Worm (Caenorhabditis elegans) whole organism, young adult: ENCODE measurements around the gene tcer-1.

Experiments
- F33H1.4 ChIP-seq: fragments of 200-800 bp; sonication (Bioruptor generic); IDR thresholded peaks from 2 replicates; pipeline ENCODE4 v1.3.6; 2022; ENCODE audit warnings: missing genetic modification reagents, missing genetic modification characterization, missing compliant biosample characterization
- F49E8.2 ChIP-seq: sonication (generic microtip); optimal IDR thresholded peaks from 3 replicates; lab custom pipeline; 2017; ENCODE audit warnings: missing genetic modification characterization, mild to moderate bottlenecking, missing compliant biosample characterization, antibody characterized with exemption, moderate library complexity; ENCODE audit not compliant: insufficient read depth
- F52B5.7 ChIP-seq: sonication (generic microtip); optimal IDR thresholded peaks from 2 replicates; lab custom pipeline; 2016; ENCODE audit warnings: mild to moderate bottlenecking, missing genetic modification characterization, missing compliant biosample characterization
- F57A8.1 ChIP-seq: fragments of 200-800 bp; sonication (Bioruptor generic); optimal IDR thresholded peaks from 2 replicates; lab custom pipeline; 2018; ENCODE audit warnings: mild to moderate bottlenecking, missing genetic modification characterization, moderate library complexity, missing compliant biosample characterization
- F57C9.4 ChIP-seq: sonication (generic microtip); optimal IDR thresholded peaks from 2 replicates; lab custom pipeline; 2017; ENCODE audit warnings: mild to moderate bottlenecking, missing genetic modification characterization, missing compliant biosample characterization
- K11D2.4 ChIP-seq: fragments of 200-800 bp; sonication (Bioruptor generic); IDR thresholded peaks from 2 replicates; pipeline ENCODE4 v1.3.6; 2022; ENCODE audit warnings: missing genetic modification reagents, missing genetic modification characterization, missing compliant biosample characterization
- T07F8.4 ChIP-seq: sonication (generic microtip); optimal IDR thresholded peaks from 2 replicates; lab custom pipeline; 2016; ENCODE audit warnings: mild to moderate bottlenecking, missing genetic modification characterization, moderate library complexity, missing compliant biosample characterization
- Y53F4B.3 ChIP-seq: fragments of 200-800 bp; sonication (Bioruptor generic); IDR thresholded peaks from 2 replicates; pipeline ENCODE4 v1.3.6; 2022; ENCODE audit warnings: missing genetic modification reagents, missing genetic modification characterization, missing compliant biosample characterization
- Y53G8AR.9 ChIP-seq: fragments of 200-800 bp; sonication (Bioruptor generic); conservative IDR thresholded peaks from 2 replicates; pipeline ENCODE4 v1.3.6; 2022; ENCODE audit warnings: missing genetic modification reagents, missing genetic modification characterization, missing compliant biosample characterization
- Y79H2A.3 ChIP-seq: fragments of 200-800 bp; sonication (Bioruptor generic); conservative IDR thresholded peaks from 2 replicates; pipeline ENCODE4 v1.3.6; 2022; ENCODE audit warnings: missing genetic modification reagents, missing genetic modification characterization, missing compliant biosample characterization
- Y95B8A.8 ChIP-seq: fragments of 200-800 bp; sonication (Bioruptor generic); IDR thresholded peaks from 2 replicates; pipeline ENCODE4 v1.3.6; 2022; ENCODE audit warnings: missing genetic modification reagents, missing genetic modification characterization, missing compliant biosample characterization
- ama-1 ChIP-seq, 3 experiments: fragments of 150-350 bp in 1 of 3; sonication (generic microtip) in 2 of 3; optimal IDR thresholded peaks; 2 replicates each; lab custom pipeline; 2014 to 2018; ENCODE audit warnings: missing biosample characterization in 2 of 3, missing genetic modification characterization in 2 of 3, missing genetic modification reagents in 2 of 3
- bed-1 ChIP-seq: fragments of 200-800 bp; sonication (Bioruptor generic); IDR thresholded peaks from 2 replicates; pipeline ENCODE4 v1.3.6; 2022; ENCODE audit warnings: missing genetic modification reagents, missing genetic modification characterization, missing compliant biosample characterization
- bed-2 ChIP-seq: fragments of 200-800 bp; sonication (Bioruptor generic); IDR thresholded peaks from 2 replicates; pipeline ENCODE4 v1.3.6; 2022; ENCODE audit warnings: missing genetic modification reagents, missing genetic modification characterization, missing compliant biosample characterization
- ceh-100 ChIP-seq: fragments of 200-800 bp; sonication (Bioruptor generic); IDR thresholded peaks from 2 replicates; pipeline ENCODE4 v1.3.6; 2022; ENCODE audit warnings: missing genetic modification reagents, missing genetic modification characterization, missing compliant biosample characterization
- ceh-27 ChIP-seq: fragments of 200-800 bp; sonication (Bioruptor generic); optimal IDR thresholded peaks from 2 replicates; lab custom pipeline; 2018; ENCODE audit warnings: mild to moderate bottlenecking, missing genetic modification characterization, moderate library complexity, missing compliant biosample characterization
- ceh-91 ChIP-seq: fragments of 200-800 bp; sonication (Bioruptor generic); IDR thresholded peaks from 2 replicates; pipeline ENCODE4 v1.3.6; 2022; ENCODE audit warnings: missing genetic modification reagents, missing genetic modification characterization, missing compliant biosample characterization
- dpff-1 ChIP-seq: sonication (generic microtip); optimal IDR thresholded peaks from 2 replicates; lab custom pipeline; 2017; ENCODE audit warnings: mild to moderate bottlenecking, missing genetic modification characterization, missing compliant biosample characterization
- dpl-1 ChIP-seq: fragments of 150-350 bp; optimal IDR thresholded peaks from 2 replicates; lab custom pipeline; 2014; ENCODE audit warnings: missing biosample characterization, missing genetic modification reagents, missing genetic modification characterization
- efl-1 ChIP-seq: fragments of 150-350 bp; optimal IDR thresholded peaks from 2 replicates; lab custom pipeline; 2014; ENCODE audit warnings: missing biosample characterization, missing genetic modification reagents, missing genetic modification characterization
- egrh-3 ChIP-seq: fragments of 200-800 bp; sonication (Bioruptor generic); IDR thresholded peaks from 2 replicates; pipeline ENCODE4 v1.3.6; 2022; ENCODE audit warnings: missing genetic modification reagents, missing genetic modification characterization, missing compliant biosample characterization
- fkh-3 ChIP-seq: sonication (generic microtip); optimal IDR thresholded peaks from 2 replicates; lab custom pipeline; 2016; ENCODE audit warnings: mild to moderate bottlenecking, missing genetic modification characterization, missing compliant biosample characterization
- him-1 ChIP-seq: sonication (generic microtip); optimal IDR thresholded peaks from 2 replicates; lab custom pipeline; 2016; ENCODE audit warnings: missing genotype, missing genetic modification reagents, missing genetic modification characterization, missing compliant biosample characterization
- hmg-20 ChIP-seq: fragments of 200-800 bp; sonication (Bioruptor generic); IDR thresholded peaks from 2 replicates; pipeline ENCODE4 v1.3.6; 2022; ENCODE audit warnings: missing genetic modification reagents, missing genetic modification characterization, missing compliant biosample characterization
- hsf-1 ChIP-seq: fragments of 200-800 bp; sonication (Bioruptor generic); IDR thresholded peaks from 2 replicates; pipeline ENCODE4 v1.3.6; 2022; ENCODE audit warnings: missing genetic modification reagents, missing genetic modification characterization, missing compliant biosample characterization
- lsl-1 ChIP-seq: fragments of 200-800 bp; sonication (Bioruptor generic); optimal IDR thresholded peaks from 2 replicates; lab custom pipeline; 2018; ENCODE audit warnings: mild to moderate bottlenecking, missing genetic modification characterization, moderate library complexity, missing compliant biosample characterization
- lsy-27 ChIP-seq: sonication (generic microtip); optimal IDR thresholded peaks from 2 replicates; lab custom pipeline; 2017; ENCODE audit warnings: missing genetic modification characterization, mild to moderate bottlenecking, missing compliant biosample characterization, antibody characterized with exemption, missing genotype, borderline replicate concordance; ENCODE audit not compliant: insufficient read depth
- madf-6 ChIP-seq: fragments of 200-800 bp; sonication (Bioruptor generic); IDR thresholded peaks from 2 replicates; pipeline ENCODE4 v1.3.6; 2022; ENCODE audit warnings: missing genetic modification reagents, missing genetic modification characterization, missing compliant biosample characterization
- madf-8 ChIP-seq: fragments of 200-800 bp; sonication (Bioruptor generic); conservative IDR thresholded peaks from 2 replicates; pipeline ENCODE4 v1.3.6; 2022; ENCODE audit warnings: missing genetic modification reagents, missing genetic modification characterization, missing compliant biosample characterization
- nfya-2 ChIP-seq: fragments of 200-800 bp; sonication (Bioruptor generic); IDR thresholded peaks from 2 replicates; pipeline ENCODE4 v1.3.6; 2022; ENCODE audit warnings: missing genetic modification reagents, missing genetic modification characterization, missing compliant biosample characterization
- nfyb-1 ChIP-seq: fragments of 200-800 bp; sonication (Bioruptor generic); IDR thresholded peaks from 2 replicates; pipeline ENCODE4 v1.3.6; 2022; ENCODE audit warnings: missing genetic modification reagents, missing genetic modification characterization, missing compliant biosample characterization
- rcor-1 ChIP-seq: fragments of 200-800 bp; sonication (Bioruptor generic); IDR thresholded peaks from 2 replicates; pipeline ENCODE4 v1.3.6; 2022; ENCODE audit warnings: missing genetic modification reagents, missing genetic modification characterization, missing compliant biosample characterization
- repo-1 ChIP-seq: sonication (generic microtip); optimal IDR thresholded peaks from 2 replicates; lab custom pipeline; 2017; ENCODE audit warnings: mild to moderate bottlenecking, missing genetic modification characterization, missing compliant biosample characterization
- snpc-1.3 ChIP-seq: sonication (generic microtip); optimal IDR thresholded peaks from 2 replicates; lab custom pipeline; 2017; ENCODE audit warnings: missing genetic modification characterization, mild to moderate bottlenecking, missing compliant biosample characterization, antibody characterized with exemption, moderate library complexity, missing genotype, missing genetic modification reagents; ENCODE audit not compliant: insufficient read depth
- tbp1 ChIP-seq: fragments of 200-800 bp; sonication (Bioruptor generic); optimal IDR thresholded peaks from 2 replicates; lab custom pipeline; 2018; ENCODE audit warnings: mild to moderate bottlenecking, missing genetic modification characterization, missing compliant biosample characterization
- tbx-9 ChIP-seq: sonication (generic microtip); optimal IDR thresholded peaks from 2 replicates; lab custom pipeline; 2016; ENCODE audit warnings: borderline replicate concordance, missing genetic modification characterization, inconsistent platforms, missing compliant biosample characterization
- xnd-1 ChIP-seq: sonication (generic microtip); optimal IDR thresholded peaks from 2 replicates; lab custom pipeline; 2016; ENCODE audit warnings: missing genotype, missing genetic modification reagents, missing genetic modification characterization, missing compliant biosample characterization
- ztf-22 ChIP-seq: fragments of 200-800 bp; sonication (Bioruptor generic); optimal IDR thresholded peaks from 2 replicates; lab custom pipeline; 2018; ENCODE audit warnings: mild to moderate bottlenecking, missing genetic modification characterization, moderate library complexity, missing compliant biosample characterization
- ztf-28 ChIP-seq: fragments of 200-800 bp; sonication (Bioruptor generic); IDR thresholded peaks from 2 replicates; pipeline ENCODE4 v1.3.6; 2022; ENCODE audit warnings: missing genetic modification reagents, missing genetic modification characterization, missing compliant biosample characterization

The tcer-1 gene

ce11 chrII:7070434-7070833, 20.6 kb upstream of the tcer-1 start:
- TF ChIP-seq bed-1 (GFP tag; lab: Robert Waterston, UW) (0 out of 2 replicates have a peak, but pooled peaks have one; percentile 16), F57A8.1 (no peak), efl-1 (no peak)

ce11 chrII:7069866-7070265, 20.0 kb upstream of the tcer-1 start, which contains the start of gene him-14:
Gene him-14 (minus strand): TSS chrII:7069966.
- no peak for TF ChIP-seq repo-1 (tag; lab: Kevin White, UChicago)
- peak; percentile 24; the same call in 1 of the 2 replicates for TF ChIP-seq madf-6
- TF ChIP-seq K11D2.4 (GFP tag; lab: Robert Waterston, UW), result no peak
- TF ChIP-seq Y53G8AR.9 (GFP tag; lab: Robert Waterston, UW), result 0 out of 2 replicates have a peak, but pooled peaks have one; percentile 17
- no peak for TF ChIP-seq nfya-2 (GFP tag; lab: Robert Waterston, UW)
- TF ChIP-seq him-1 (tag; lab: Kevin White, UChicago), result peak; percentile 10
- TF ChIP-seq F52B5.7 (tag; lab: Kevin White, UChicago), result no peak
- TF ChIP-seq ceh-100, result no peak
- TF ChIP-seq ceh-27, result no peak
- no peak for TF ChIP-seq dpff-1 (tag; lab: Kevin White, UChicago)
- peak; percentile 14 for TF ChIP-seq F49E8.2 (tag; lab: Kevin White, UChicago)
- no peak for TF ChIP-seq bed-1 (GFP tag; lab: Robert Waterston, UW)
- TF ChIP-seq F57C9.4, result no peak
- TF ChIP-seq hsf-1, result no peak
- TF ChIP-seq bed-2, result no peak
- TF ChIP-seq Y95B8A.8, result no peak
- no peak for TF ChIP-seq Y53F4B.3
- TF ChIP-seq tbx-9 (tag; lab: Kevin White, UChicago), result no peak
- no peak for TF ChIP-seq dpl-1 (GFP tag; lab: Kevin White, UChicago)
- TF ChIP-seq nfyb-1, result no peak
- no peak for TF ChIP-seq rcor-1 (GFP tag; lab: Robert Waterston, UW)
- peak; percentile 1 for TF ChIP-seq snpc-1.3 (tag; lab: Kevin White, UChicago)
- no peak for TF ChIP-seq T07F8.4 (tag; lab: Kevin White, UChicago)
- TF ChIP-seq lsy-27 (tag; lab: Kevin White, UChicago), result no peak
- no peak for TF ChIP-seq ztf-22 (GFP tag; lab: Kevin White, UChicago)
- no peak for TF ChIP-seq fkh-3 (tag; lab: Kevin White, UChicago)
- TF ChIP-seq ztf-28, result no peak
- TF ChIP-seq tbp1, result no peak
- TF ChIP-seq, all 124 proteins: peak for 5

ce11 chrII:7065391-7065790, 15.5 kb upstream of the tcer-1 start, which contains the start of gene nos-2:
Gene nos-2 (plus strand): TSS chrII:7065618.
- TF ChIP-seq ama-1 (optimal IDR thresholded peaks at IDR 0.05; lab: Kevin White, UChicago) (no peak), ama-1 (GFP tag; optimal IDR thresholded peaks at IDR 0.05; lab: Kevin White, UChicago) (no peak), ceh-91 (GFP tag; lab: Robert Waterston, UW) (0 out of 2 replicates have a peak, but pooled peaks have one; percentile 9), madf-8 (peak; percentile 65), xnd-1 (tag; lab: Kevin White, UChicago) (peak; percentile 60), dpl-1 (GFP tag; lab: Kevin White, UChicago) (peak; percentile 32), hmg-20 (no peak), tbp1 (no peak), efl-1 (peak; percentile 79), F33H1.4 (GFP tag; lab: Robert Waterston, UW) (peak; percentile 16; the same call in 1 of the 2 replicates), Y79H2A.3 (GFP tag; lab: Robert Waterston, UW) (no peak), madf-6 (peak; percentile 85), lsl-1 (peak; percentile 30), egrh-3 (GFP tag; lab: Robert Waterston, UW) (no peak)
